Worm (Caenorhabditis elegans): Measurements from ENCODE around the gene vem-1.

Gene vem-1

DNA sequence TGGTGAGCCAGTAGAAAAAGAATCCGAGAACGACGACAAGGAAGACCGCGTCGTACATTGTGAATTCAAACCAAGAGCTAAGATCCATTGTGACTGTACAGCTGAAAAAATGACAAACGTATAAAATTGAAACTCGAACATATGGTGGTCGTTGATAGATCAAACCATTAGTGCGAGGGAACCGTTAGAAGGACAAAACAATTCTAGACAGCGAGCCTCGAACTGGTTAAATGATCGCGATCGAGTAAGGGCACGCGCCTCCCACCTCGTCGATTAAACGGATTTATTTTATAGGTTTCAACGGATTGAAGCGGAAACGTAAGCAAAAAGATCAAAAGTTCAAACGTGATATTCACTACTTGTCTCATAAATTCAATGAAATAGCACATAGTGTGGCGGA, at the start of gene vem-1:
vem-1 (minus strand) TSS at position 101 of the 400 bp plus-strand sequence.
- TF ChIP-seq che-1 (tag; optimal IDR thresholded peaks at IDR 0.05) (no peak), lin-11 (tag; optimal IDR thresholded peaks at IDR 0.05) (no peak), dve-1 (tag; optimal IDR thresholded peaks at IDR 0.05) (no peak), ceh-14 (tag; optimal IDR thresholded peaks at IDR 0.05) (no peak), fax-1 (tag; optimal IDR thresholded peaks at IDR 0.05) (no peak), odd-2 (tag; optimal IDR thresholded peaks at IDR 0.05) (no peak), pag-3 (tag; optimal IDR thresholded peaks at IDR 0.05; ENCODE audit: borderline replicate concordance) (no peak), ceh-34 (tag; optimal IDR thresholded peaks at IDR 0.05) (no peak), pat-9 (tag; optimal IDR thresholded peaks at IDR 0.05) (no peak), unc-86 (tag; optimal IDR thresholded peaks at IDR 0.05) (no peak), zip-5 (tag; optimal IDR thresholded peaks at IDR 0.05) (no peak), ceh-30 (tag; optimal IDR thresholded peaks at IDR 0.05) (no peak), ama-1 (optimal IDR thresholded peaks at IDR 0.05) (no peak), unc-42 (tag; optimal IDR thresholded peaks at IDR 0.05) (no peak)

- no peak for TF ChIP-seq che-1 (tag; optimal IDR thresholded peaks at IDR 0.05)
- no peak for TF ChIP-seq ceh-2 (tag; optimal IDR thresholded peaks at IDR 0.05)
- no peak for TF ChIP-seq ceh-31 (tag; optimal IDR thresholded peaks at IDR 0.05)
- no peak for TF ChIP-seq mec-3 (tag; optimal IDR thresholded peaks at IDR 0.05; ENCODE audit: borderline replicate concordance)
- no peak for TF ChIP-seq ama-1 (optimal IDR thresholded peaks at IDR 0.05)
- no peak for TF ChIP-seq C08G9.2 (tag; optimal IDR thresholded peaks at IDR 0.05)
- no peak for TF ChIP-seq sox-4 (tag; optimal IDR thresholded peaks at IDR 0.05)
- no peak for TF ChIP-seq ahr-1 (tag; optimal IDR thresholded peaks at IDR 0.05)
- no peak for TF ChIP-seq pag-3 (tag; optimal IDR thresholded peaks at IDR 0.05; ENCODE audit: borderline replicate concordance)
- TF ChIP-seq dve-1 (tag; optimal IDR thresholded peaks at IDR 0.05) = no peak
- no peak for TF ChIP-seq ets-4 (tag; optimal IDR thresholded peaks at IDR 0.05)
- no peak for TF ChIP-seq odd-2 (tag; optimal IDR thresholded peaks at IDR 0.05)
- no peak for TF ChIP-seq unc-86 (tag; optimal IDR thresholded peaks at IDR 0.05)
- no peak for TF ChIP-seq madf-2 (tag; optimal IDR thresholded peaks at IDR 0.05)
- no peak for TF ChIP-seq F13H6.1 (tag; optimal IDR thresholded peaks at IDR 0.05)
- TF ChIP-seq Y22D7AL.16 (tag; optimal IDR thresholded peaks at IDR 0.05) = no peak
Measured at ce11 chrX:8137779-8138178, 49.4 kb upstream of the vem-1 start, which contains the start of gene C02B8.7. Gene C02B8.7 (minus strand): TSS chrX:8137879.

DNA sequence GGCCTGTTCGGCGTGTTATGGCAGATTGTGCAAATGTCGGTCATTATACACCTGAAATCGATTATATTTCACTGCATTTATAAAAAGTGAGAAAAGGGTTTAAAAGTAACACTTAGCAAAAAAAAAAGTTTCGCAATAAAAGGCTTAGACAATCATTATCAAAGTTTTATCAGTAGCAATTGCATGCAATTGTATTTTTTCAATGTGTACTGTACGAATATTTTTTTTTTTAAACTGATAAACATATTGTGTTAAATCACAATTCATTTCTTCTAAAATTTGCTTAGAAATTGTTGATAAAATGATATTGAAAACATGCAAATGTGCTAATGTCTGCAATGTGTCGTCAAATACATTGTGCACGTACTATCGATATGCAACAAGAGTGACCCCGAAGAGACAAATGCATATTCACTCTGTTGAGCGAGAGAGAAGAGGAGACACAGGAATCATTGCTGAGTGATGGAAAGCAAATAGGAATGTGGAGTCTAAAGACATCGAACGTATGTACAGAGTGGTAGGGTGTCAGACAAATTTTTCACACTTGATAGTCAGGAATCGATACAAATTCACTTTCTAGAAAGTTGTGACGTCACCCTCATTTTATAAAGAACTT, 48.0 kb upstream of the vem-1 start, which contains the start of gene C02B8.6:
C02B8.6 (minus strand) TSS at position 51 of the 616 bp plus-strand sequence.
- TF ChIP-seq pat-9 (tag; optimal IDR thresholded peaks at IDR 0.05) (no peak), ceh-34 (tag; optimal IDR thresholded peaks at IDR 0.05) (peak; percentile 32), nhr-11 (tag; optimal IDR thresholded peaks at IDR 0.05) (no peak), lim-6 (tag; optimal IDR thresholded peaks at IDR 0.05) (no peak), ceh-18 (tag; optimal IDR thresholded peaks at IDR 0.05) (no peak), elt-2 (tag; optimal IDR thresholded peaks at IDR 0.05) (peak; percentile 69), tbx-2 (tag; optimal IDR thresholded peaks at IDR 0.05) (peak; percentile 54), ceh-48 (tag; optimal IDR thresholded peaks at IDR 0.05) (peak; percentile 26), ceh-31 (tag; optimal IDR thresholded peaks at IDR 0.05) (peak; percentile 10), nfya-1 (tag; optimal IDR thresholded peaks at IDR 0.05) (peak; percentile 33), syd-9 (tag; optimal IDR thresholded peaks at IDR 0.05) (no peak), hlh-30 (tag; optimal IDR thresholded peaks at IDR 0.05; ENCODE audit: insufficient read depth) (no peak)

DNA sequence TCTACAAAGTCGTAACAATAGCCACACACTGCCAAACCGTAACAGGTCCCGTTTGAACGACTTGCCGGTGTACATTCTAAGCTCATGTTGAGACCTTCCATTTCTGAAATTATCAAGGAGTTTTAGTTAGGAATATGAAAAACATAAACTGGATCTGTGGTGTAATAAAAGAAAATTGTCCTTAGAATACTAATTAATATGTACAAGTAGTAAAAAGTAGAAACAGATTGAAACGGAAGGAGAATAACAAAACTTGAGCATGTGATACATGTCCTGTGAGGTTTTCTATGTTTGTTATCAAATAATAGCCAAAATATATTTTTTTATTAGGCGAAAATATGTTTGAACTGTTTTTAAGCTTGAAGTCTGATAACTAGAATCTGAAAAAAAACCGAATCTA, 41.2 kb upstream of the vem-1 start, which contains the start of gene frpr-1:
frpr-1 (minus strand) TSS at position 101 of the 400 bp plus-strand sequence.
- TF ChIP-seq unc-42 (tag; optimal IDR thresholded peaks at IDR 0.05) (no peak), rnt-1 (tag; optimal IDR thresholded peaks at IDR 0.05) (no peak), hlh-30 (tag; optimal IDR thresholded peaks at IDR 0.05; ENCODE audit: insufficient read depth) (no peak), pha-2 (tag; optimal IDR thresholded peaks at IDR 0.05) (no peak), ceh-34 (tag; optimal IDR thresholded peaks at IDR 0.05) (no peak), elt-4 (tag; optimal IDR thresholded peaks at IDR 0.05) (no peak), ceh-45 (GFP tag; IDR thresholded peaks at IDR 0.05) (no peak), fax-1 (tag; optimal IDR thresholded peaks at IDR 0.05) (no peak), pros-1 (tag; optimal IDR thresholded peaks at IDR 0.05) (no peak), C08G9.2 (tag; optimal IDR thresholded peaks at IDR 0.05) (no peak), unc-55 (GFP tag; optimal IDR thresholded peaks at IDR 0.05) (no peak), fkh-6 (tag; optimal IDR thresholded peaks at IDR 0.05) (no peak), F13H6.1 (tag; optimal IDR thresholded peaks at IDR 0.05) (no peak), gmeb-2 (tag; optimal IDR thresholded peaks at IDR 0.05) (no peak), K02D7.2 (tag; optimal IDR thresholded peaks at IDR 0.05) (no peak), hlh-13 (GFP tag; optimal IDR thresholded peaks at IDR 0.05) (no peak)
